Fruit fly (Drosophila melanogaster): Measurements from ENCODE around the gene CG42540.

DNA sequence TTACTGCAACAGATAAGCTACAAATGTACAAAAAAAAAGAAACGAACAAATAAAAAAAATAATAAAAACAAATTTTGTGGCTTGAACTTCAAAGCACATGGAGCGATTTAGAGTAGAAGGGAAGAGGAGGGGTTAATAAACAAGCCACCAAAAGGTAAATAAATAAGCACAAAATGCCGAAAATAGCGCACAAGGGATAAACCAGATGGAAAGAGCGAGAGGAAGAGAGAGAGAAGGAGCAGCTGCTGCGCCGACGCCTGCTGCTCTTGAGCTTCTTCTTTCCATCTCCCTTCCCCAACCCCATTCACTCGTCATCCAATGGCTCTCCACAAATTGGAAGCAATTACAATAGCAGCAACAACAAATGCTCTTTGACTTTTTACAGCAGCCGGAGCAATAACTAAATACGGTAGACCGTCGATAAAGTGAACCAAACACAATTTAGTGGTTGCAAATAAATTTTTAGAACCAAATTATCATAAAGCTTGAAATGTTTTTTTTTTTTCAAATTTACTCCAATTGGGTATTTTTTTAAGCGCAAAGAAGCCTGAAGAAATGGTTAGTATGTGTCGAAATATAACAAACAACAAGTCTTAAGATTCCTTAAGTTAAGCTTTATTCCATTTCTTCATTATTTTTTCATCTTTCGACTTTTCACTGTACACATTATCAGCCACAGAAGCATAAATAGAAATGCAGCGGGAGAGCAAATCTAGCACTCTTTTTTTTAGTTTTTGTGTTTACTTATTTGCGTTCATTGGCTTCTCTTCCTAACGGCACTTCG is 68.7 kb downstream of the CG42540 start:
- TF ChIP-seq ttk (optimal IDR thresholded peaks at IDR 0.05) (no peak), Sin3A (optimal IDR thresholded peaks at IDR 0.05) (no peak), Myc (optimal IDR thresholded peaks at IDR 0.05) (no peak), psq (optimal IDR thresholded peaks at IDR 0.05) (no peak)

All from Kc167 (cell line).